Worm (Caenorhabditis elegans): ENCODE measurements around the gene let-70.

- TF ChIP-seq B0336.3 (GFP tag; IDR thresholded peaks at IDR 0.05) (peak; percentile 89), ama-1 (optimal IDR thresholded peaks at IDR 0.05) (peak; percentile 24), ama-1 (GFP tag; optimal IDR thresholded peaks at IDR 0.05) (peak in 1 of 2 experiments; percentile 40), nhr-90 (tag; optimal IDR thresholded peaks at IDR 0.05) (peak; percentile 74)
Observed at ce11 chrIV:11082789-11083235, 759 bp upstream of the let-70 start.

Data from whole organism, young adult.